In genomic region chrIII:10093093-10093492, ce11 we compare ENCODE assay signal across 1 worm cellular context.
A peak's percentile ranks its signal among the peaks of the same experiment; 100 is the strongest.
TF ChIP-seq lines count a peak whose summit lies in the region.

No protein-coding gene starts in this region.

TF ChIP-seq in whole organism, L1 larva, 84 proteins besides CTCF, POLR2A, EP300 and RAD21 (continued from another document):
- peak; percentile 0 for TF ChIP-seq lin-15B (tag; optimal IDR thresholded peaks at IDR 0.05; lab: Kevin White, UChicago)
- TF ChIP-seq rnt-1 (tag; optimal IDR thresholded peaks at IDR 0.05; lab: Kevin White, UChicago): peak; percentile 51
- no peak for TF ChIP-seq fkh-8 (tag; optimal IDR thresholded peaks at IDR 0.05; lab: Kevin White, UChicago)
- no peak for TF ChIP-seq mep-1 (tag; optimal IDR thresholded peaks at IDR 0.05; lab: Kevin White, UChicago)
- TF ChIP-seq Y116A8C.19 (tag; optimal IDR thresholded peaks at IDR 0.05; lab: Kevin White, UChicago; ENCODE audit: borderline replicate concordance): no peak
- no peak for TF ChIP-seq ceh-90 (tag; optimal IDR thresholded peaks at IDR 0.05; lab: Kevin White, UChicago)
- no peak for TF ChIP-seq nhr-12 (tag; optimal IDR thresholded peaks at IDR 0.05; lab: Kevin White, UChicago)
- peak; percentile 45 to 93 for TF ChIP-seq efl-1 (optimal IDR thresholded peaks at IDR 0.05; lab: Kevin White, UChicago)
- TF ChIP-seq efl-1 (GFP tag; optimal IDR thresholded peaks at IDR 0.05 in 1 of 2; lab: Kevin White, UChicago): peak; percentile 90 to 99
- peak; percentile 84 to 92 (median 88) for TF ChIP-seq dpl-1 (GFP tag; optimal IDR thresholded peaks at IDR 0.05; lab: Kevin White, UChicago)
- no peak for TF ChIP-seq ceh-63 (GFP tag; optimal IDR thresholded peaks at IDR 0.05; lab: Kevin White, UChicago)
- TF ChIP-seq nhr-28 (tag; optimal IDR thresholded peaks at IDR 0.05; lab: Kevin White, UChicago): no peak
- TF ChIP-seq sup-37 (GFP tag; optimal IDR thresholded peaks at IDR 0.05; lab: Kevin White, UChicago): no peak
- TF ChIP-seq tbx-2 (tag; optimal IDR thresholded peaks at IDR 0.05; lab: Kevin White, UChicago): peak; percentile 1
- TF ChIP-seq nhr-71 (tag; optimal IDR thresholded peaks at IDR 0.05; lab: Kevin White, UChicago): peak; percentile 21
- TF ChIP-seq snu-23 (GFP tag; optimal IDR thresholded peaks at IDR 0.05; lab: Kevin White, UChicago): peak; percentile 21
- no peak for TF ChIP-seq swsn-7 (tag; optimal IDR thresholded peaks at IDR 0.05; lab: Kevin White, UChicago)
- TF ChIP-seq hlh-17 (GFP tag; optimal IDR thresholded peaks at IDR 0.05; lab: Kevin White, UChicago; ENCODE audit: borderline replicate concordance): no peak
TF ChIP-seq in whole organism, L1 larva: peak in this region for 13.
